Fruit fly (Drosophila melanogaster): Measurements from ENCODE around the gene CAH3.

dm6 chrX:8696106-8696595, 15.1 kb downstream of the CAH3 start:
- TF ChIP-seq psq (optimal IDR thresholded peaks at IDR 0.05) (no peak), pan (optimal IDR thresholded peaks at IDR 0.05) (no peak)
